Fruit fly (Drosophila melanogaster) whole organism, embryonic: ENCODE data around the gene CG10993.

Experiments
- Adf1 ChIP-seq: fragments of 200-800 bp; sonication (Bioruptor generic); IDR thresholded peaks from 2 replicates; pipeline ENCODE4 v1.3.6; 2022; ENCODE audit warnings: missing biosample characterization, missing genetic modification characterization
- CG10267 ChIP-seq: fragments of 200-800 bp; sonication (Bioruptor generic); optimal IDR thresholded peaks from 2 replicates; lab custom pipeline; 2018; ENCODE audit warnings: missing biosample characterization, mild to moderate bottlenecking, missing genetic modification characterization, moderate library complexity
- CG10654 ChIP-seq: fragments of 200-800 bp; sonication (Bioruptor generic); optimal IDR thresholded peaks from 2 replicates; lab custom pipeline; 2016; ENCODE audit warnings: missing biosample characterization, missing genetic modification characterization
- CG11696 ChIP-seq: fragments of 200-800 bp; sonication (Bioruptor generic); IDR thresholded peaks from 2 replicates; pipeline ENCODE4 v1.3.6; 2022; ENCODE audit warnings: missing biosample characterization, missing genetic modification characterization
- CG11723 ChIP-seq: fragments of 200-800 bp; sonication (Bioruptor generic); optimal IDR thresholded peaks from 2 replicates; lab custom pipeline; 2017; ENCODE audit warnings: missing biosample characterization, mild to moderate bottlenecking, missing genetic modification characterization
- CG12236 ChIP-seq: fragments of 200-800 bp; sonication (Bioruptor generic); optimal IDR thresholded peaks from 2 replicates; lab custom pipeline; 2016; ENCODE audit warnings: missing biosample characterization, missing genetic modification characterization
- CG12942 ChIP-seq: fragments of 200-800 bp; sonication (Bioruptor generic); optimal IDR thresholded peaks from 3 replicates; lab custom pipeline; 2016; ENCODE audit warnings: missing biosample characterization, missing genetic modification characterization
- CG14860 ChIP-seq: fragments of 200-800 bp; sonication (Bioruptor generic); IDR thresholded peaks from 3 replicates; pipeline ENCODE4 v1.3.6; 2022; ENCODE audit warnings: missing biosample characterization, missing genetic modification characterization; ENCODE audit not compliant: partially characterized antibody
- CG17802 ChIP-seq: fragments of 200-800 bp; sonication (Bioruptor generic); optimal IDR thresholded peaks from 2 replicates; lab custom pipeline; 2018; ENCODE audit warnings: missing biosample characterization, mild to moderate bottlenecking, missing genetic modification characterization, moderate library complexity
- CG2712 ChIP-seq: fragments of 200-800 bp; optimal IDR thresholded peaks from 3 replicates; lab custom pipeline; 2019; ENCODE audit warnings: missing biosample characterization, mild to moderate bottlenecking, missing genetic modification characterization, moderate library complexity
- CG31365 ChIP-seq: fragments of 200-800 bp; sonication (Bioruptor generic); optimal IDR thresholded peaks from 2 replicates; lab custom pipeline; 2018; ENCODE audit warnings: missing biosample characterization, mild to moderate bottlenecking, missing genetic modification characterization
- CG31441 ChIP-seq: fragments of 200-800 bp; sonication (Bioruptor generic); IDR thresholded peaks from 2 replicates; pipeline ENCODE4 v1.3.6; 2022; ENCODE audit warnings: missing biosample characterization, missing genetic modification characterization
- CG43689 ChIP-seq: fragments of 200-800 bp; sonication (Bioruptor generic); IDR thresholded peaks from 2 replicates; pipeline ENCODE4 v1.3.6; 2022; ENCODE audit warnings: missing biosample characterization, missing genetic modification characterization
- CG4854 ChIP-seq: fragments of 200-800 bp; sonication (Bioruptor generic); optimal IDR thresholded peaks from 2 replicates; lab custom pipeline; 2016; ENCODE audit warnings: missing biosample characterization, missing genetic modification characterization, inconsistent platforms
- CG6654 ChIP-seq: fragments of 200-800 bp; sonication (Bioruptor generic); optimal IDR thresholded peaks from 2 replicates; lab custom pipeline; 2017; ENCODE audit warnings: missing biosample characterization, mild to moderate bottlenecking, missing genetic modification characterization
- CG6689 ChIP-seq: fragments of 200-800 bp; sonication (Bioruptor generic); IDR thresholded peaks from 2 replicates; pipeline ENCODE4 v1.3.6; 2022; ENCODE audit warnings: missing biosample characterization, missing genetic modification characterization
- CG8388 ChIP-seq: fragments of 200-800 bp; sonication (Bioruptor generic); optimal IDR thresholded peaks from 2 replicates; lab custom pipeline; 2019; ENCODE audit warnings: missing biosample characterization, mild to moderate bottlenecking, missing genetic modification characterization, moderate library complexity
- CG8765 ChIP-seq: fragments of 200-800 bp; sonication (Bioruptor generic); IDR thresholded peaks from 2 replicates; pipeline ENCODE4 v1.3.6; 2022; ENCODE audit warnings: missing biosample characterization, missing genetic modification characterization
- CG9609 ChIP-seq: fragments of 200-800 bp; sonication (Bioruptor generic); optimal IDR thresholded peaks from 3 replicates; lab custom pipeline; 2016; ENCODE audit warnings: missing biosample characterization, missing genetic modification characterization
- Doc3 ChIP-seq: fragments of 200-800 bp; sonication (Bioruptor generic); IDR thresholded peaks from 3 replicates; pipeline ENCODE4 v1.3.6; 2022; ENCODE audit warnings: missing biosample characterization, missing genetic modification characterization; ENCODE audit not compliant: partially characterized antibody
- ERR ChIP-seq: fragments of 200-800 bp; sonication (Bioruptor generic); optimal IDR thresholded peaks from 2 replicates; lab custom pipeline; 2016; ENCODE audit warnings: missing biosample characterization, missing genetic modification characterization
- Ets65A ChIP-seq: fragments of 200-800 bp; sonication (Bioruptor generic); peaks from one replicate; lab custom pipeline; 2016; ENCODE audit warnings: missing biosample characterization, missing genetic modification characterization
- HLH4C ChIP-seq: fragments of 200-800 bp; sonication (Bioruptor generic); IDR thresholded peaks from 3 replicates; pipeline ENCODE4 v1.3.6; 2022; ENCODE audit warnings: missing biosample characterization, missing genetic modification characterization; ENCODE audit not compliant: partially characterized antibody
- Hey ChIP-seq: fragments of 200-800 bp; sonication (Bioruptor generic); optimal IDR thresholded peaks from 3 replicates; lab custom pipeline; 2018; ENCODE audit warnings: missing biosample characterization, mild to moderate bottlenecking, missing genetic modification characterization
- HmgD ChIP-seq: fragments of 200-800 bp; sonication (Bioruptor generic); optimal IDR thresholded peaks from 3 replicates; lab custom pipeline; 2016; ENCODE audit warnings: missing biosample characterization, missing genetic modification characterization
- Hmx ChIP-seq: fragments of 200-800 bp; sonication (Bioruptor generic); optimal IDR thresholded peaks from 2 replicates; lab custom pipeline; 2016; ENCODE audit warnings: missing biosample characterization, missing genetic modification characterization
- MESR4 ChIP-seq: fragments of 200-800 bp; sonication (Bioruptor generic); optimal IDR thresholded peaks from 2 replicates; lab custom pipeline; 2018; ENCODE audit warnings: missing biosample characterization, mild to moderate bottlenecking, missing genetic modification characterization, moderate library complexity
- Max ChIP-seq: fragments of 200-800 bp; sonication (Bioruptor generic); optimal IDR thresholded peaks from 2 replicates; lab custom pipeline; 2016; ENCODE audit warnings: missing biosample characterization, mild to moderate bottlenecking, missing genetic modification characterization
- Meics ChIP-seq: fragments of 200-800 bp; sonication (Bioruptor generic); optimal IDR thresholded peaks from 2 replicates; lab custom pipeline; 2017; ENCODE audit warnings: missing biosample characterization, mild to moderate bottlenecking, missing genetic modification characterization
- NC2α ChIP-seq: fragments of 200-800 bp; sonication (Bioruptor generic); optimal IDR thresholded peaks from 2 replicates; lab custom pipeline; 2016; ENCODE audit warnings: missing biosample characterization, missing genetic modification characterization
- NK7.1 ChIP-seq: fragments of 200-800 bp; sonication (Bioruptor generic); optimal IDR thresholded peaks from 3 replicates; lab custom pipeline; 2016; ENCODE audit warnings: missing biosample characterization, missing genetic modification characterization
- Scr ChIP-seq: fragments of 200-800 bp; sonication (Bioruptor generic); IDR thresholded peaks from 2 replicates; pipeline ENCODE4 v1.3.6; 2022; ENCODE audit warnings: missing biosample characterization, missing genetic modification characterization; ENCODE audit not compliant: partially characterized antibody
- Stat92E ChIP-seq, 3 experiments: fragments of >200 bp in 2 of 3; fragments of 200-800 bp in 1 of 3; sonication (Bioruptor generic) in 1 of 3; optimal IDR thresholded peaks; 2 replicates each; lab custom pipeline; 2017 to 2019; ENCODE audit warnings: missing biosample characterization in 3 of 3, missing genetic modification characterization in 3 of 3, mild to moderate bottlenecking in 1 of 3, moderate library complexity in 1 of 3
- Taf1 ChIP-seq: fragments of 200-800 bp; sonication (Bioruptor generic); IDR thresholded peaks from 2 replicates; pipeline ENCODE4 v1.3.6; 2022; ENCODE audit warnings: missing biosample characterization, missing genetic modification characterization
- Xrp1 ChIP-seq: fragments of 200-800 bp; sonication (Bioruptor generic); IDR thresholded peaks from 2 replicates; pipeline ENCODE4 v1.3.6; 2022; ENCODE audit warnings: missing biosample characterization, missing genetic modification characterization
- crp ChIP-seq, 2 experiments: fragments of 200-800 bp; sonication (Bioruptor generic); optimal IDR thresholded peaks; 2 replicates in 1 of 2; 3 replicates in 1 of 2; lab custom pipeline; 2017; ENCODE audit warnings: missing biosample characterization in 2 of 2, missing genetic modification characterization in 2 of 2, mild to moderate bottlenecking in 1 of 2, moderate library complexity in 1 of 2
- dmrt11E ChIP-seq: fragments of 200-800 bp; sonication (Bioruptor generic); optimal IDR thresholded peaks from 3 replicates; lab custom pipeline; 2018; ENCODE audit warnings: missing biosample characterization, mild to moderate bottlenecking, missing genetic modification characterization, moderate library complexity
- dysf ChIP-seq: fragments of 200-800 bp; sonication (Bioruptor generic); IDR thresholded peaks from 3 replicates; pipeline ENCODE4 v1.3.6; 2022; ENCODE audit warnings: missing biosample characterization, missing genetic modification characterization
- fd102C ChIP-seq: fragments of 200-800 bp; sonication (Bioruptor generic); optimal IDR thresholded peaks from 2 replicates; lab custom pipeline; 2018; ENCODE audit warnings: missing biosample characterization, mild to moderate bottlenecking, missing genetic modification characterization, moderate library complexity
- fu2 ChIP-seq: fragments of 200-800 bp; sonication (Bioruptor generic); optimal IDR thresholded peaks from 2 replicates; lab custom pipeline; 2016; ENCODE audit warnings: missing biosample characterization, missing genetic modification characterization
- gsb-n ChIP-seq: fragments of 200-800 bp; sonication (Bioruptor generic); optimal IDR thresholded peaks from 3 replicates; lab custom pipeline; 2018; ENCODE audit warnings: missing biosample characterization, mild to moderate bottlenecking, missing genetic modification characterization
- hth ChIP-seq: fragments of >200 bp; optimal IDR thresholded peaks from 2 replicates; lab custom pipeline; 2017; ENCODE audit warnings: inconsistent platforms
- lmd ChIP-seq: fragments of 200-800 bp; sonication (Bioruptor generic); IDR thresholded peaks from 2 replicates; pipeline ENCODE4 v1.3.6; 2022; ENCODE audit warnings: missing biosample characterization, missing genetic modification characterization
- maf-S ChIP-seq: fragments of 200-800 bp; sonication (Bioruptor generic); optimal IDR thresholded peaks from 2 replicates; lab custom pipeline; 2016; ENCODE audit warnings: missing biosample characterization, missing genetic modification characterization
- nerfin-1 ChIP-seq: fragments of 200-800 bp; sonication (Bioruptor generic); optimal IDR thresholded peaks from 3 replicates; lab custom pipeline; 2019; ENCODE audit warnings: missing biosample characterization, mild to moderate bottlenecking, missing genetic modification characterization, moderate library complexity
- odd ChIP-seq: fragments of 200-800 bp; sonication (Bioruptor generic); optimal IDR thresholded peaks from 2 replicates; lab custom pipeline; 2017; ENCODE audit warnings: missing biosample characterization, mild to moderate bottlenecking, missing genetic modification characterization
- rib ChIP-seq: fragments of 200-800 bp; sonication (Bioruptor generic); IDR thresholded peaks from 2 replicates; pipeline ENCODE4 v1.3.6; 2022; ENCODE audit warnings: missing biosample characterization, missing genetic modification characterization
- run ChIP-seq: fragments of 200-800 bp; sonication (Bioruptor generic); optimal IDR thresholded peaks from 3 replicates; lab custom pipeline; 2018; ENCODE audit warnings: missing biosample characterization, mild to moderate bottlenecking, missing genetic modification characterization
- scrt ChIP-seq: fragments of 200-800 bp; sonication (Bioruptor generic); optimal IDR thresholded peaks from 2 replicates; lab custom pipeline; 2018; ENCODE audit warnings: missing biosample characterization, mild to moderate bottlenecking, missing genetic modification characterization, moderate library complexity
- sima ChIP-seq: fragments of 200-800 bp; sonication (Bioruptor generic); optimal IDR thresholded peaks from 2 replicates; lab custom pipeline; 2016; ENCODE audit warnings: missing biosample characterization, missing genetic modification characterization

The CG10993 gene

dm6 chrX:13788973-13789682 lies 1.8 kb downstream of the CG10993 start (continued):
- no peak for TF ChIP-seq odd (GFP tag; lab: Kevin White, UChicago)
- no peak for TF ChIP-seq CG12942 (GFP tag; lab: Kevin White, UChicago)
- TF ChIP-seq Xrp1, result peak; percentile 59; the same call in 1 of the 2 replicates
- 0 out of 3 replicates have a peak, but pooled peaks have one; percentile 35 for TF ChIP-seq dysf (GFP tag; lab: Robert Waterston, UW)
- no peak for TF ChIP-seq CG8765 (GFP tag; lab: Robert Waterston, UW)
- no peak for TF ChIP-seq Doc3
- peak; percentile 89 for TF ChIP-seq nerfin-1 (tag; lab: Kevin White, UChicago)
- no peak for TF ChIP-seq CG10654 (GFP tag; lab: Kevin White, UChicago)
- no peak for TF ChIP-seq CG11696
- peak; percentile 17 for TF ChIP-seq CG10267
- peak; percentile 15 for TF ChIP-seq CG6654 (GFP tag; lab: Kevin White, UChicago)
- no peak for TF ChIP-seq Taf1 (GFP tag; lab: Robert Waterston, UW)
- no peak for TF ChIP-seq CG31365 (tag; lab: Kevin White, UChicago)
- no peak for TF ChIP-seq CG43689
- no peak for TF ChIP-seq CG14860 (GFP tag; lab: Robert Waterston, UW)
- no peak for TF ChIP-seq fu2
- no peak for TF ChIP-seq Max
- no peak for TF ChIP-seq CG4854 (GFP tag; lab: Kevin White, UChicago)
- no peak for TF ChIP-seq maf-S
- peak; percentile 50 for TF ChIP-seq gsb-n (tag; lab: Kevin White, UChicago)
- no peak for TF ChIP-seq fd102C
- TF ChIP-seq MESR4 (GFP tag; lab: Kevin White, UChicago), result no peak
- TF ChIP-seq sima, result no peak
- TF ChIP-seq CG8388 (GFP tag; lab: Kevin White, UChicago), result peak; percentile 38
- TF ChIP-seq CG31441 (GFP tag; lab: Robert Waterston, UW), result peak; percentile 38; the same call in 1 of the 2 replicates
- TF ChIP-seq Meics (GFP tag; lab: Kevin White, UChicago), result peak; percentile 35
- peak; percentile 43 for TF ChIP-seq scrt (GFP tag; lab: Kevin White, UChicago)
- no peak for TF ChIP-seq HmgD (GFP tag; lab: Kevin White, UChicago)
- no peak for TF ChIP-seq Stat92E (GFP tag; optimal IDR thresholded peaks at IDR 0.05; lab: Kevin White, UChicago)
- TF ChIP-seq rib (GFP tag; lab: Robert Waterston, UW), result no peak
- no peak for TF ChIP-seq CG17802 (tag; lab: Kevin White, UChicago)
- TF ChIP-seq NC2α (GFP tag; lab: Kevin White, UChicago), result no peak
- peak; percentile 7 for TF ChIP-seq CG11723 (GFP tag; lab: Kevin White, UChicago)
- no peak for TF ChIP-seq Adf1
- TF ChIP-seq CG6689, result no peak
- TF ChIP-seq hth (lab: Kevin White, UChicago), result no peak
- TF ChIP-seq run (tag; lab: Kevin White, UChicago), result no peak
- no peak for TF ChIP-seq HLH4C (GFP tag; lab: Robert Waterston, UW)
- TF ChIP-seq lmd (GFP tag; lab: Robert Waterston, UW), result peak; percentile 44; the same call in 1 of the 2 replicates
- no peak for TF ChIP-seq dmrt11E (tag; lab: Kevin White, UChicago)
- no peak for TF ChIP-seq Hmx (GFP tag; lab: Kevin White, UChicago)
- no peak for TF ChIP-seq CG9609
- TF ChIP-seq Scr (GFP tag; lab: Robert Waterston, UW), result no peak
- no peak for TF ChIP-seq ERR
- TF ChIP-seq CG2712 (tag; lab: Kevin White, UChicago), result peak; percentile 48
- TF ChIP-seq Hey (tag; lab: Kevin White, UChicago), result no peak
- TF ChIP-seq Ets65A (GFP tag; lab: Kevin White, UChicago), result peak; percentile 89
- TF ChIP-seq crp (GFP tag; optimal IDR thresholded peaks at IDR 0.05; lab: Kevin White, UChicago), result no peak
- TF ChIP-seq NK7.1, result peak; percentile 9
- TF ChIP-seq CG12236 (GFP tag; lab: Kevin White, UChicago), result no peak
